Fruit fly (Drosophila melanogaster) whole organism, embryonic: Measurements from ENCODE around the gene CG15530.

Experiments used
- Adf1 ChIP-seq: fragments of 200-800 bp; sonication (Bioruptor generic); IDR thresholded peaks from 2 replicates; pipeline ENCODE4 v1.3.6; 2022; ENCODE audit warnings: missing biosample characterization, missing genetic modification characterization
- CG1024 ChIP-seq: fragments of 200-800 bp; sonication (Bioruptor generic); IDR thresholded peaks from 2 replicates; pipeline ENCODE4 v1.3.6; 2022; ENCODE audit warnings: missing biosample characterization, missing genetic modification characterization
- CG10959 ChIP-seq: fragments of 200-800 bp; sonication (Bioruptor generic); IDR thresholded peaks from 2 replicates; pipeline ENCODE4 v1.3.6; 2022; ENCODE audit warnings: missing biosample characterization, missing genetic modification characterization
- CG11695 ChIP-seq: fragments of 200-800 bp; sonication (Bioruptor generic); IDR thresholded peaks from 3 replicates; pipeline ENCODE4 v1.3.6; 2022; ENCODE audit warnings: missing biosample characterization, missing genetic modification characterization
- CG13296 ChIP-seq: fragments of 200-800 bp; sonication (Bioruptor generic); optimal IDR thresholded peaks from 3 replicates; lab custom pipeline; 2018; ENCODE audit warnings: missing biosample characterization, mild to moderate bottlenecking, missing genetic modification characterization
- CG13624 ChIP-seq: fragments of 200-800 bp; sonication (Bioruptor generic); optimal IDR thresholded peaks from 2 replicates; lab custom pipeline; 2016; ENCODE audit warnings: missing biosample characterization, missing genetic modification characterization
- CG14710 ChIP-seq: fragments of 200-800 bp; sonication (Bioruptor generic); optimal IDR thresholded peaks from 3 replicates; lab custom pipeline; 2019; ENCODE audit warnings: missing biosample characterization, mild to moderate bottlenecking, missing genetic modification characterization, moderate library complexity
- CG15514 ChIP-seq: fragments of 200-800 bp; sonication (Bioruptor generic); optimal IDR thresholded peaks from 3 replicates; lab custom pipeline; 2017; ENCODE audit warnings: missing biosample characterization, missing genetic modification characterization, mild to moderate bottlenecking, moderate library complexity, missing genetic modification reagents
- CG1603 ChIP-seq: fragments of 200-800 bp; sonication (Bioruptor generic); optimal IDR thresholded peaks from 2 replicates; lab custom pipeline; 2019; ENCODE audit warnings: missing biosample characterization, mild to moderate bottlenecking, missing genetic modification characterization, moderate library complexity
- CG17359 ChIP-seq: fragments of 200-800 bp; sonication (Bioruptor generic); optimal IDR thresholded peaks from 3 replicates; lab custom pipeline; 2018; ENCODE audit warnings: missing biosample characterization, mild to moderate bottlenecking, missing genetic modification characterization, moderate library complexity
- CG17802 ChIP-seq: fragments of 200-800 bp; sonication (Bioruptor generic); optimal IDR thresholded peaks from 2 replicates; lab custom pipeline; 2018; ENCODE audit warnings: missing biosample characterization, mild to moderate bottlenecking, missing genetic modification characterization, moderate library complexity
- CG18476 ChIP-seq: fragments of 200-800 bp; sonication (Bioruptor generic); optimal IDR thresholded peaks from 2 replicates; lab custom pipeline; 2016; ENCODE audit warnings: missing biosample characterization, mild to moderate bottlenecking, missing genetic modification characterization
- CG32767 ChIP-seq: fragments of 200-800 bp; sonication (Bioruptor generic); IDR thresholded peaks from 2 replicates; pipeline ENCODE4 v1.3.6; 2022; ENCODE audit warnings: missing biosample characterization, missing genetic modification characterization
- CG34422 ChIP-seq: fragments of 200-800 bp; sonication (Bioruptor generic); IDR thresholded peaks from 3 replicates; pipeline ENCODE4 v1.3.6; 2022; ENCODE audit warnings: missing biosample characterization, missing genetic modification characterization
- CG4328 ChIP-seq: fragments of 200-800 bp; sonication (Bioruptor generic); optimal IDR thresholded peaks from 3 replicates; lab custom pipeline; 2017; ENCODE audit warnings: missing biosample characterization, missing genetic modification reagents, missing genetic modification characterization
- CG4730 ChIP-seq: fragments of 200-800 bp; sonication (Bioruptor generic); IDR thresholded peaks from 2 replicates; pipeline ENCODE4 v1.3.6; 2022; ENCODE audit warnings: missing biosample characterization, missing genetic modification characterization
- CG7372 ChIP-seq: fragments of 200-800 bp; sonication (Bioruptor generic); IDR thresholded peaks from 2 replicates; pipeline ENCODE4 v1.3.6; 2022; ENCODE audit warnings: missing biosample characterization, missing genetic modification characterization
- CG7987 ChIP-seq: fragments of 200-800 bp; sonication (Bioruptor generic); optimal IDR thresholded peaks from 2 replicates; lab custom pipeline; 2018; ENCODE audit warnings: missing biosample characterization, mild to moderate bottlenecking, missing genetic modification characterization, moderate library complexity
- CG8089 ChIP-seq: fragments of 200-800 bp; sonication (Bioruptor generic); optimal IDR thresholded peaks from 3 replicates; lab custom pipeline; 2016; ENCODE audit warnings: missing biosample characterization, missing genetic modification characterization
- CG8281 ChIP-seq: fragments of 200-800 bp; sonication (Bioruptor generic); optimal IDR thresholded peaks from 2 replicates; lab custom pipeline; 2018; ENCODE audit warnings: missing biosample characterization, mild to moderate bottlenecking, missing genetic modification characterization, moderate library complexity
- CG9797 ChIP-seq: fragments of 200-800 bp; sonication (Bioruptor generic); optimal IDR thresholded peaks from 3 replicates; lab custom pipeline; 2018; ENCODE audit warnings: missing biosample characterization, mild to moderate bottlenecking, missing genetic modification characterization
- CG9817 ChIP-seq: fragments of 200-800 bp; sonication (Bioruptor generic); optimal IDR thresholded peaks from 2 replicates; lab custom pipeline; 2018; ENCODE audit warnings: missing biosample characterization, mild to moderate bottlenecking, missing genetic modification characterization, moderate library complexity
- D19B ChIP-seq: fragments of 200-800 bp; sonication (Bioruptor generic); optimal IDR thresholded peaks from 2 replicates; lab custom pipeline; 2017; ENCODE audit warnings: missing biosample characterization, mild to moderate bottlenecking, missing genetic modification characterization
- Dek ChIP-seq: fragments of 200-800 bp; sonication (Bioruptor generic); optimal IDR thresholded peaks from 3 replicates; lab custom pipeline; 2019; ENCODE audit warnings: missing biosample characterization, mild to moderate bottlenecking, missing genetic modification characterization, moderate library complexity
- E2f1 ChIP-seq: fragments of 200-800 bp; sonication (Bioruptor generic); IDR thresholded peaks from 2 replicates; pipeline ENCODE4 v1.3.6; 2022; ENCODE audit warnings: missing biosample characterization, missing genetic modification characterization
- Fer3 ChIP-seq: fragments of 200-800 bp; sonication (Bioruptor generic); optimal IDR thresholded peaks from 2 replicates; lab custom pipeline; 2018; ENCODE audit warnings: missing biosample characterization, mild to moderate bottlenecking, missing genetic modification characterization, moderate library complexity
- HmgZ ChIP-seq: fragments of 200-800 bp; sonication (Bioruptor generic); optimal IDR thresholded peaks from 2 replicates; lab custom pipeline; 2018; ENCODE audit warnings: missing biosample characterization, mild to moderate bottlenecking, missing genetic modification characterization
- Hmr ChIP-seq: fragments of 200-800 bp; sonication (Bioruptor generic); optimal IDR thresholded peaks from 3 replicates; lab custom pipeline; 2017; ENCODE audit warnings: mild to moderate bottlenecking, missing biosample characterization, missing genetic modification reagents, missing genetic modification characterization
- Med ChIP-seq: fragments of 200-800 bp; sonication (Bioruptor generic); peaks from one replicate; lab custom pipeline; 2016; ENCODE audit warnings: missing biosample characterization, missing genetic modification characterization, mild to moderate bottlenecking, inconsistent platforms, moderate library complexity
- Mrtf ChIP-seq: fragments of 200-800 bp; sonication (Bioruptor generic); IDR thresholded peaks from 3 replicates; pipeline ENCODE4 v1.3.6; 2022; ENCODE audit warnings: missing biosample characterization, missing genetic modification characterization
- Neu2 ChIP-seq: fragments of 200-800 bp; sonication (Bioruptor generic); optimal IDR thresholded peaks from 3 replicates; lab custom pipeline; 2016; ENCODE audit warnings: missing biosample characterization, missing genetic modification characterization, borderline replicate concordance
- YL-1 ChIP-seq: fragments of 200-800 bp; sonication (Bioruptor generic); optimal IDR thresholded peaks from 3 replicates; lab custom pipeline; 2017; ENCODE audit warnings: missing biosample characterization, mild to moderate bottlenecking, missing genetic modification characterization
- amos ChIP-seq: fragments of 200-800 bp; sonication (Bioruptor generic); IDR thresholded peaks from 2 replicates; pipeline ENCODE4 v1.3.6; 2022; ENCODE audit warnings: missing biosample characterization, missing genetic modification characterization; ENCODE audit not compliant: partially characterized antibody
- bbx ChIP-seq: fragments of 200-800 bp; sonication (Bioruptor generic); IDR thresholded peaks from 2 replicates; pipeline ENCODE4 v1.3.6; 2022; ENCODE audit warnings: missing biosample characterization, missing genetic modification characterization; ENCODE audit not compliant: partially characterized antibody
- cas ChIP-seq: fragments of 200-800 bp; sonication (Bioruptor generic); IDR thresholded peaks from 2 replicates; pipeline ENCODE4 v1.3.6; 2022; ENCODE audit warnings: missing biosample characterization, missing genetic modification characterization
- caup ChIP-seq: fragments of 200-800 bp; sonication (Bioruptor generic); optimal IDR thresholded peaks from 3 replicates; lab custom pipeline; 2017; ENCODE audit warnings: missing biosample characterization, mild to moderate bottlenecking, missing genetic modification characterization, moderate library complexity; ENCODE audit not compliant: severe bottlenecking
- dmrt11E ChIP-seq: fragments of 200-800 bp; sonication (Bioruptor generic); optimal IDR thresholded peaks from 3 replicates; lab custom pipeline; 2018; ENCODE audit warnings: missing biosample characterization, mild to moderate bottlenecking, missing genetic modification characterization, moderate library complexity
- fu2 ChIP-seq: fragments of 200-800 bp; sonication (Bioruptor generic); optimal IDR thresholded peaks from 2 replicates; lab custom pipeline; 2016; ENCODE audit warnings: missing biosample characterization, missing genetic modification characterization
- klu ChIP-seq: fragments of 200-800 bp; sonication (Bioruptor generic); IDR thresholded peaks from 2 replicates; pipeline ENCODE4 v1.3.6; 2022; ENCODE audit warnings: missing biosample characterization, missing genetic modification characterization
- kni ChIP-seq: fragments of 200-800 bp; sonication (Bioruptor generic); optimal IDR thresholded peaks from 3 replicates; lab custom pipeline; 2017; ENCODE audit warnings: mild to moderate bottlenecking, missing biosample characterization, missing genetic modification reagents, missing genetic modification characterization
- maf-S ChIP-seq: fragments of 200-800 bp; sonication (Bioruptor generic); optimal IDR thresholded peaks from 2 replicates; lab custom pipeline; 2016; ENCODE audit warnings: missing biosample characterization, missing genetic modification characterization
- mam ChIP-seq: fragments of 200-800 bp; sonication (Bioruptor generic); optimal IDR thresholded peaks from 3 replicates; lab custom pipeline; 2016; ENCODE audit warnings: missing biosample characterization, missing genetic modification characterization
- org-1 ChIP-seq: fragments of 200-800 bp; sonication (Bioruptor generic); optimal IDR thresholded peaks from 2 replicates; lab custom pipeline; 2017; ENCODE audit warnings: missing biosample characterization, missing genetic modification characterization
- pum ChIP-seq: fragments of 200-800 bp; sonication (Bioruptor generic); optimal IDR thresholded peaks from 2 replicates; lab custom pipeline; 2016; ENCODE audit warnings: missing biosample characterization, missing genetic modification characterization
- rib ChIP-seq: fragments of 200-800 bp; sonication (Bioruptor generic); IDR thresholded peaks from 2 replicates; pipeline ENCODE4 v1.3.6; 2022; ENCODE audit warnings: missing biosample characterization, missing genetic modification characterization
- slbo ChIP-seq: fragments of 200-800 bp; sonication (Bioruptor generic); IDR thresholded peaks from 2 replicates; pipeline ENCODE4 v1.3.6; 2022; ENCODE audit warnings: missing biosample characterization, missing genetic modification characterization
- slp2 ChIP-seq: fragments of 200-800 bp; sonication (Bioruptor generic); optimal IDR thresholded peaks from 2 replicates; lab custom pipeline; 2016; ENCODE audit warnings: missing biosample characterization, missing genetic modification characterization
- tin ChIP-seq: fragments of 200-800 bp; sonication (Bioruptor generic); optimal IDR thresholded peaks from 3 replicates; lab custom pipeline; 2016; ENCODE audit warnings: missing biosample characterization, missing genetic modification characterization
- trh ChIP-seq: fragments of 200-800 bp; sonication (Bioruptor generic); optimal IDR thresholded peaks from 2 replicates; lab custom pipeline; 2016; ENCODE audit warnings: missing biosample characterization, missing genetic modification characterization
- wek ChIP-seq: fragments of 200-800 bp; sonication (Bioruptor generic); optimal IDR thresholded peaks from 3 replicates; lab custom pipeline; 2018; ENCODE audit warnings: missing biosample characterization, mild to moderate bottlenecking, missing genetic modification characterization, moderate library complexity

CG15530 gene

dm6 chr3R:30195606-30196049, 18.0 kb downstream of the CG15530 start:
- TF ChIP-seq org-1: no peak
- TF ChIP-seq rib (GFP tag; lab: Robert Waterston, UW): peak; percentile 80; the same call in 1 of the 2 replicates
- peak; percentile 59; the same call in 2 of the 3 replicates for TF ChIP-seq CG34422 (GFP tag; lab: Robert Waterston, UW)
- peak; percentile 18; the same call in 1 of the 2 replicates for TF ChIP-seq CG7372 (GFP tag; lab: Robert Waterston, UW)
- TF ChIP-seq cas (GFP tag; lab: Robert Waterston, UW): no peak
- no peak for TF ChIP-seq CG18476 (GFP tag; lab: Kevin White, UChicago)
- no peak for TF ChIP-seq kni
- peak; percentile 54 for TF ChIP-seq CG13296
- TF ChIP-seq CG8281 (tag; lab: Kevin White, UChicago): no peak
- no peak for TF ChIP-seq pum (GFP tag; lab: Kevin White, UChicago)
- TF ChIP-seq CG4328: no peak
- no peak for TF ChIP-seq D19B
- TF ChIP-seq Med: peak; percentile 86
- peak; percentile 14 for TF ChIP-seq Fer3 (tag; lab: Kevin White, UChicago)
- TF ChIP-seq CG14710 (tag; lab: Kevin White, UChicago): no peak
- TF ChIP-seq wek: no peak
- peak; percentile 57 for TF ChIP-seq caup (GFP tag; lab: Kevin White, UChicago)
- peak; percentile 55 for TF ChIP-seq E2f1 (GFP tag; lab: Robert Waterston, UW)
- no peak for TF ChIP-seq CG17802 (tag; lab: Kevin White, UChicago)
- no peak for TF ChIP-seq CG13624 (GFP tag; lab: Kevin White, UChicago)
- TF ChIP-seq CG9797 (GFP tag; lab: Kevin White, UChicago): no peak
- TF ChIP-seq Hmr (GFP tag; lab: Kevin White, UChicago): peak; percentile 74
- peak; percentile 47 for TF ChIP-seq Adf1 (GFP tag; lab: Robert Waterston, UW)
- peak; percentile 48 for TF ChIP-seq YL-1
- peak; percentile 42 for TF ChIP-seq tin (GFP tag; lab: Kevin White, UChicago)
- no peak for TF ChIP-seq CG32767 (GFP tag; lab: Robert Waterston, UW)
- no peak for TF ChIP-seq maf-S
- peak; percentile 46 for TF ChIP-seq Dek (tag; lab: Kevin White, UChicago)
- TF ChIP-seq CG1024 (GFP tag; lab: Robert Waterston, UW): no peak
- no peak for TF ChIP-seq dmrt11E (tag; lab: Kevin White, UChicago)
- TF ChIP-seq bbx (GFP tag; lab: Robert Waterston, UW): no peak
- peak; percentile 47 for TF ChIP-seq fu2
- TF ChIP-seq CG15514 (GFP tag; lab: Kevin White, UChicago): peak; percentile 84
- TF ChIP-seq slbo (GFP tag; lab: Robert Waterston, UW): peak; percentile 83
- TF ChIP-seq mam: no peak
- no peak for TF ChIP-seq CG8089 (GFP tag; lab: Kevin White, UChicago)
- TF ChIP-seq trh: no peak
- TF ChIP-seq CG4730 (GFP tag; lab: Robert Waterston, UW): 0 out of 2 replicates have a peak, but pooled peaks have one; percentile 20
- peak; percentile 37 for TF ChIP-seq CG1603 (tag; lab: Kevin White, UChicago)
- TF ChIP-seq CG9817 (tag; lab: Kevin White, UChicago): peak; percentile 46
- no peak for TF ChIP-seq klu
- TF ChIP-seq amos (GFP tag; lab: Robert Waterston, UW): no peak; the same call in 1 of the 2 replicates
- TF ChIP-seq HmgZ (tag; lab: Kevin White, UChicago): peak; percentile 78
- TF ChIP-seq CG17359 (tag; lab: Kevin White, UChicago): peak; percentile 1
- TF ChIP-seq CG7987: peak; percentile 36
- no peak for TF ChIP-seq CG10959 (GFP tag; lab: Robert Waterston, UW)
- no peak for TF ChIP-seq Neu2 (GFP tag; lab: Kevin White, UChicago)
- peak; percentile 59; the same call in 1 of the 3 replicates for TF ChIP-seq CG11695
- TF ChIP-seq slp2 (GFP tag; lab: Kevin White, UChicago): peak; percentile 4
- 0 out of 3 replicates have a peak, but pooled peaks have one; percentile 58 for TF ChIP-seq Mrtf (GFP tag; lab: Robert Waterston, UW)
